Worm (Caenorhabditis elegans) whole organism, mixed stage, embryonic: ENCODE measurements around the gene clec-203.

Experiments
- blmp-1 ChIP-seq: fragments of 150-350 bp; optimal IDR thresholded peaks from 2 replicates; lab custom pipeline; 2014; ENCODE audit warnings: missing biosample characterization, missing genetic modification characterization
- elt-1 ChIP-seq: sonication (generic microtip); optimal IDR thresholded peaks from 2 replicates; lab custom pipeline; 2017; ENCODE audit warnings: missing genetic modification characterization, mild to moderate bottlenecking, missing compliant biosample characterization, antibody characterized with exemption, moderate library complexity, borderline replicate concordance; ENCODE audit not compliant: insufficient read depth
- elt-3 ChIP-seq: fragments of 150-350 bp; optimal IDR thresholded peaks from 2 replicates; lab custom pipeline; 2014; ENCODE audit warnings: missing biosample characterization, missing genetic modification characterization
- lin-32 ChIP-seq: fragments of 200-800 bp; sonication (Bioruptor generic); optimal IDR thresholded peaks from 2 replicates; lab custom pipeline; 2018; ENCODE audit warnings: mild to moderate bottlenecking, missing genetic modification characterization, missing compliant biosample characterization
- lsy-2 ChIP-seq: fragments of 150-350 bp; optimal IDR thresholded peaks from 2 replicates; lab custom pipeline; 2014; ENCODE audit warnings: missing biosample characterization, missing genetic modification characterization
- nhr-12 ChIP-seq: fragments of 150-350 bp; optimal IDR thresholded peaks from 2 replicates; lab custom pipeline; 2014; ENCODE audit warnings: missing biosample characterization, missing genetic modification characterization
- nhr-237 ChIP-seq: fragments of 150-350 bp; optimal IDR thresholded peaks from 2 replicates; lab custom pipeline; 2014; ENCODE audit warnings: missing biosample characterization, missing genetic modification characterization
- pha-4 ChIP-seq: fragments of 150-350 bp; optimal IDR thresholded peaks from 2 replicates; lab custom pipeline; 2018; ENCODE audit warnings: missing biosample characterization, missing genetic modification reagents, missing genetic modification characterization
- snpc-4 ChIP-seq: fragments of 150-350 bp; optimal IDR thresholded peaks from 2 replicates; lab custom pipeline; 2014; ENCODE audit warnings: missing biosample characterization, missing genetic modification characterization
- sptf-1 ChIP-seq: sonication (generic microtip); optimal IDR thresholded peaks from 2 replicates; lab custom pipeline; 2017; ENCODE audit warnings: mild to moderate bottlenecking, missing genetic modification characterization, moderate library complexity, missing compliant biosample characterization
- unc-39 ChIP-seq: fragments of 150-350 bp; optimal IDR thresholded peaks from 2 replicates; lab custom pipeline; 2014; ENCODE audit warnings: missing biosample characterization, missing genetic modification characterization
- ztf-11 ChIP-seq: fragments of 150-350 bp; optimal IDR thresholded peaks from 2 replicates; lab custom pipeline; 2014; ENCODE audit warnings: missing biosample characterization, missing genetic modification characterization

- TF ChIP-seq ztf-11 (tag; lab: Kevin White, UChicago), result no peak
- no peak for TF ChIP-seq pha-4
- TF ChIP-seq lsy-2 (tag; lab: Kevin White, UChicago), result no peak
- no peak for TF ChIP-seq elt-3 (tag; lab: Kevin White, UChicago)
- no peak for TF ChIP-seq snpc-4 (tag; lab: Kevin White, UChicago)
- no peak for TF ChIP-seq lin-32 (GFP tag; lab: Kevin White, UChicago)
- TF ChIP-seq sptf-1 (tag; lab: Kevin White, UChicago), result no peak
- no peak for TF ChIP-seq unc-39 (tag; lab: Kevin White, UChicago)
- no peak for TF ChIP-seq elt-1 (tag; lab: Kevin White, UChicago)
- no peak for TF ChIP-seq nhr-237
- no peak for TF ChIP-seq nhr-12
- TF ChIP-seq blmp-1, result no peak
Observed at ce11 chrV:1051651-1052050, 36.4 kb upstream of the clec-203 start.
